Fruit fly (Drosophila melanogaster): Measurements from ENCODE around the gene CG14957.

Gene CG14957

dm6 chr3L:3197464-3197863, 10.1 kb downstream of the CG14957 start, which contains the start of gene CG14966 (continued):
- TF ChIP-seq NFAT (GFP tag; IDR thresholded peaks at IDR 0.05), result no peak; the same call in 1 of the 2 replicates
- TF ChIP-seq jing (GFP tag; optimal IDR thresholded peaks at IDR 0.05), result no peak
- peak; percentile 23 for TF ChIP-seq CG7839 (tag; optimal IDR thresholded peaks at IDR 0.05)
- TF ChIP-seq run (tag; optimal IDR thresholded peaks at IDR 0.05), result no peak
- TF ChIP-seq abd-A (tag; optimal IDR thresholded peaks at IDR 0.05), result no peak
- peak; percentile 31 for TF ChIP-seq CG13424 (tag; optimal IDR thresholded peaks at IDR 0.05)
- TF ChIP-seq Hsf (GFP tag; optimal IDR thresholded peaks at IDR 0.05), result peak; percentile 15
- no peak for TF ChIP-seq CG15479 (GFP tag; optimal IDR thresholded peaks at IDR 0.05)
- TF ChIP-seq nom (GFP tag; optimal IDR thresholded peaks at IDR 0.05), result peak; percentile 33
- no peak for TF ChIP-seq Aef1 (GFP tag; IDR thresholded peaks at IDR 0.05)
- no peak for TF ChIP-seq ase (GFP tag; IDR thresholded peaks at IDR 0.05)
- TF ChIP-seq tio (GFP tag; optimal IDR thresholded peaks at IDR 0.05), result no peak
- no peak for TF ChIP-seq CG1529 (GFP tag; optimal IDR thresholded peaks at IDR 0.05)
- no peak for TF ChIP-seq Nf-YB (GFP tag; optimal IDR thresholded peaks at IDR 0.05)
- peak; percentile 66 for TF ChIP-seq CG1603 (tag; optimal IDR thresholded peaks at IDR 0.05)
- TF ChIP-seq CG3281 (GFP tag; optimal IDR thresholded peaks at IDR 0.05), result no peak
- peak; percentile 96 for TF ChIP-seq scrt (GFP tag; optimal IDR thresholded peaks at IDR 0.05)
- no peak for TF ChIP-seq CG6175 (GFP tag; IDR thresholded peaks at IDR 0.05)
- TF ChIP-seq Xbp1 (GFP tag; optimal IDR thresholded peaks at IDR 0.05), result peak; percentile 52
- TF ChIP-seq GATAe (GFP tag; conservative IDR thresholded peaks at IDR 0.05), result no peak
- no peak for TF ChIP-seq CG6683 (GFP tag; optimal IDR thresholded peaks at IDR 0.05)
- no peak for TF ChIP-seq CG14667 (GFP tag; IDR thresholded peaks at IDR 0.05)
- TF ChIP-seq Sin3A (optimal IDR thresholded peaks at IDR 0.05), result peak; percentile 24
- TF ChIP-seq CG17186 (GFP tag; optimal IDR thresholded peaks at IDR 0.05), result no peak
- no peak for TF ChIP-seq tx (GFP tag; optimal IDR thresholded peaks at IDR 0.05)
- TF ChIP-seq trem (tag; optimal IDR thresholded peaks at IDR 0.05), result peak; percentile 76
- no peak for TF ChIP-seq cato (GFP tag; optimal IDR thresholded peaks at IDR 0.05; ENCODE audit: borderline replicate concordance)
- no peak for TF ChIP-seq CG31441 (GFP tag; IDR thresholded peaks at IDR 0.05)
- TF ChIP-seq CG12769 (tag; optimal IDR thresholded peaks at IDR 0.05), result peak; percentile 44
- peak; percentile 25 for TF ChIP-seq Side (GFP tag; optimal IDR thresholded peaks at IDR 0.05)
- peak; percentile 63; the same call in 1 of the 2 replicates for TF ChIP-seq slbo (GFP tag; IDR thresholded peaks at IDR 0.05)
- no peak for TF ChIP-seq Usf (GFP tag; optimal IDR thresholded peaks at IDR 0.05)
- no peak for TF ChIP-seq CG7745 (tag; optimal IDR thresholded peaks at IDR 0.05)
- TF ChIP-seq kay (GFP tag; optimal IDR thresholded peaks at IDR 0.05), result no peak
- TF ChIP-seq CG14441 (GFP tag; IDR thresholded peaks at IDR 0.05), result 0 out of 2 replicates have a peak, but pooled peaks have one; percentile 16
- no peak for TF ChIP-seq oc (tag; optimal IDR thresholded peaks at IDR 0.05)
- peak; percentile 0 for TF ChIP-seq CG7786 (GFP tag; optimal IDR thresholded peaks at IDR 0.05)
- no peak for TF ChIP-seq repo (GFP tag; optimal IDR thresholded peaks at IDR 0.05)
- no peak for TF ChIP-seq CG14050 (GFP tag; IDR thresholded peaks at IDR 0.05)
- TF ChIP-seq ab (GFP tag; optimal IDR thresholded peaks at IDR 0.05), result no peak
- peak; percentile 14 for TF ChIP-seq lab (GFP tag; optimal IDR thresholded peaks at IDR 0.05)
- TF ChIP-seq TFAM (GFP tag; optimal IDR thresholded peaks at IDR 0.05), result no peak
- no peak for TF ChIP-seq CG13123 (GFP tag; optimal IDR thresholded peaks at IDR 0.05)
- no peak for TF ChIP-seq CG10274 (GFP tag; optimal IDR thresholded peaks at IDR 0.05)
- TF ChIP-seq caup (GFP tag; optimal IDR thresholded peaks at IDR 0.05; ENCODE audit: severe bottlenecking), result no peak
- TF ChIP-seq tin (GFP tag; optimal IDR thresholded peaks at IDR 0.05), result peak; percentile 39
- no peak for TF ChIP-seq CG6689 (GFP tag; IDR thresholded peaks at IDR 0.05)
- TF ChIP-seq Hr39 (optimal IDR thresholded peaks at IDR 0.05), result no peak
- TF ChIP-seq danr (GFP tag; IDR thresholded peaks at IDR 0.05), result no peak
- no peak for TF ChIP-seq Drgx (GFP tag; IDR thresholded peaks at IDR 0.05)
- no peak for TF ChIP-seq Fer2 (tag; optimal IDR thresholded peaks at IDR 0.05)
- peak; percentile 62 for TF ChIP-seq CG12659 (GFP tag; optimal IDR thresholded peaks at IDR 0.05)

Measured in whole organism, embryonic.